Worm (Caenorhabditis elegans): ENCODE results near the gene B0361.9.

Gene B0361.9

DNA sequence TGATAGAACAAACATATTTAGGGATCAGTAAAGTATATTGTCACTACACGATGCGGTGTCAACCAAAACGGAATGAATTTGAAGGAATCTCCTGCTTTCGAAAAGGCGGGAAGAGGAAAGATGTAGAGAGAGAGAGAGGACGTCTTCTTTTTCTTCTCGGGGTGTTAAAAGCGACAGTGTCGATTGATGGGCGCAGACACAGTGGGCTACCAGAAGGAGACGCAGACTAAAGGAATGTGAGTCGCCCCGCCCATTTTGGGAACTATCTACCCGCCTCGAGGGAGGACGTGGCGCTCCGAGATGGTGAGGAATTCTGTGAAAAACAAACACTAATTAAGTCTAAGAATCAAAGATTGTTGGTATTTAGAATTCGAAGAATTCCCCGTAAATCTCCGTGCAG, at the start of gene B0361.9, which contains the start of gene B0361.14:
B0361.9 (minus strand) TSS at position 166 of the 400 bp plus-strand sequence.
B0361.14 (minus strand) TSS at position 66 of the 400 bp plus-strand sequence.
- TF ChIP-seq ama-1 (optimal IDR thresholded peaks at IDR 0.05) (no peak), nhr-25 (tag; optimal IDR thresholded peaks at IDR 0.05) (peak; percentile 48), nhr-23 (tag; optimal IDR thresholded peaks at IDR 0.05) (peak; percentile 41)

DNA sequence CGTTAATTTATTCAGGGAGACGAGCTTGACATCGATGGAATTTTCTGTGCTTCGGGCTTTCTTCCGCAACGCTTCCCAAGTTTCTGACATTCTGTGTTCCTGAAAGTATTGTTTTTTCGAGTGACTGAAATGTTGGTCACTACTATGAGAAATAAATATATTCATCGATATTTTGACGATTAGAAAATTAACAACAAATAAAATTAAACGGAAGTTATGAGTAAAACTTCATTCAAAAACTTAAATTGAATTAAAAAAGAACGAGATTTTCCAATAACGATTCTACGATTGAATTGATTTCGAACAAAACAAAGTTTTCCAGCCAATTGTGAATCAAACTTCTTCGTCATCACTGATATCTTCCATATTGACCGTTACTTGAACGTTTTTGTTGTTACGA, 49.6 kb upstream of the B0361.9 start, which contains the start of gene gos-28:
gos-28 (minus strand) TSS at position 101 of the 400 bp plus-strand sequence.
- no peak for TF ChIP-seq nhr-11 (tag; optimal IDR thresholded peaks at IDR 0.05)

DNA sequence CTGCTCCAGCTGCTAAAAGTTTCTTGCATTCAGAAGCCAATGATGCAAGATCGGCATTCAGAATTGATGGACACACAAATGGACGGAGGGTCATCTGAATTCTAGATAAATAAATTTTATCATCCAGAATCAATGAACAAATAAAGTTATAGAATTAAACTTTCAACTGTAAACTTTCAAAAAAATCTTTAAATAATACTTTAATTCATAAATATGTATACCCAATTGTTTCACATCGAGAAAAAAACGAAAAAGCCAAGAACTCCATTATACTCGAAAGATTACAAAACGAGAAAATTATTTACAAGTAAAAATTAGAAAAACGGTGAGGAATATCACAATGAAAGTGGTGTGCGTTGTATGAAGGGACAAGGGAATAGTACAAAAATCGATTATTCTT, 47.6 kb upstream of the B0361.9 start, which contains the start of gene F08F8.7:
F08F8.7 (minus strand) TSS at position 101 of the 400 bp plus-strand sequence.
- no peak for TF ChIP-seq elt-1 (tag; optimal IDR thresholded peaks at IDR 0.05)
- no peak for TF ChIP-seq ceh-82 (tag; optimal IDR thresholded peaks at IDR 0.05)
- TF ChIP-seq ama-1 (optimal IDR thresholded peaks at IDR 0.05) = no peak
- TF ChIP-seq nhr-23 (tag; optimal IDR thresholded peaks at IDR 0.05) = no peak
- TF ChIP-seq R02D3.7 (tag; optimal IDR thresholded peaks at IDR 0.05) = no peak
- no peak for TF ChIP-seq egl-5 (tag; optimal IDR thresholded peaks at IDR 0.05)
- no peak for TF ChIP-seq lin-39 (tag; optimal IDR thresholded peaks at IDR 0.05)
- TF ChIP-seq lin-15B (tag; optimal IDR thresholded peaks at IDR 0.05) = no peak
- no peak for TF ChIP-seq snpc-4 (tag; optimal IDR thresholded peaks at IDR 0.05)
- TF ChIP-seq nhr-25 (tag; optimal IDR thresholded peaks at IDR 0.05) = no peak
- no peak for TF ChIP-seq jun-1 (tag; optimal IDR thresholded peaks at IDR 0.05)
- TF ChIP-seq egl-27 (tag; optimal IDR thresholded peaks at IDR 0.05) = no peak
- TF ChIP-seq ceh-28 (tag; optimal IDR thresholded peaks at IDR 0.05) = no peak

DNA sequence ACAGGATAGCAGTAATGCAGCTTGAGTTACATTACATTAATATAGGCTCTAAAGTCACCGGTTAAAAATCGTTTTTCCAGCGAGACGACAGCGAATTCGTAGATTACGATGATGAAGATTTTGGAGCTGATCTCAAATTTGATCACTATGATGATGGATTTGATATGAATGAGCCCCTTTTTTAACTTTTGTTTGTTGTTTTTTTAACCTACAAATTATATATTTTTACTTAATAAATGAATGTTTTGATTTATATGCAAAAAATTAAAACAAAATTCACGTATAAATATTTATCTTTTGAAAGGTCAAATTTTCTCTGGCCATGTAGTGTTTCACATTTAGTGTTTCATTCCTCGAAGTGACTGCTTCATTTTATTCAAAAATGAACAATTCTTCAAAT, 44.0 kb upstream of the B0361.9 start, which contains the start of gene F08F8.6:
F08F8.6 (plus strand) TSS at position 301 of the 400 bp plus-strand sequence.
- TF ChIP-seq snpc-4 (tag; optimal IDR thresholded peaks at IDR 0.05) (no peak), nhr-12 (tag; optimal IDR thresholded peaks at IDR 0.05) (no peak), fkh-2 (tag; optimal IDR thresholded peaks at IDR 0.05) (no peak), nhr-11 (tag; optimal IDR thresholded peaks at IDR 0.05) (no peak), ztf-4 (tag; optimal IDR thresholded peaks at IDR 0.05) (no peak), fos-1 (tag; optimal IDR thresholded peaks at IDR 0.05) (no peak), R02D3.7 (tag; optimal IDR thresholded peaks at IDR 0.05) (no peak), egl-27 (tag; optimal IDR thresholded peaks at IDR 0.05) (no peak), skn-1 (tag; optimal IDR thresholded peaks at IDR 0.05) (no peak), ceh-16 (tag; optimal IDR thresholded peaks at IDR 0.05) (no peak), hmg-11 (tag; optimal IDR thresholded peaks at IDR 0.05) (no peak), elt-1 (tag; optimal IDR thresholded peaks at IDR 0.05) (no peak), nhr-237 (tag; optimal IDR thresholded peaks at IDR 0.05) (no peak), mdl-1 (tag; optimal IDR thresholded peaks at IDR 0.05) (no peak), ztf-11 (tag; optimal IDR thresholded peaks at IDR 0.05) (no peak), nhr-77 (tag; optimal IDR thresholded peaks at IDR 0.05) (no peak), eor-1 (tag; optimal IDR thresholded peaks at IDR 0.05) (no peak), ceh-28 (tag; optimal IDR thresholded peaks at IDR 0.05) (no peak)

DNA sequence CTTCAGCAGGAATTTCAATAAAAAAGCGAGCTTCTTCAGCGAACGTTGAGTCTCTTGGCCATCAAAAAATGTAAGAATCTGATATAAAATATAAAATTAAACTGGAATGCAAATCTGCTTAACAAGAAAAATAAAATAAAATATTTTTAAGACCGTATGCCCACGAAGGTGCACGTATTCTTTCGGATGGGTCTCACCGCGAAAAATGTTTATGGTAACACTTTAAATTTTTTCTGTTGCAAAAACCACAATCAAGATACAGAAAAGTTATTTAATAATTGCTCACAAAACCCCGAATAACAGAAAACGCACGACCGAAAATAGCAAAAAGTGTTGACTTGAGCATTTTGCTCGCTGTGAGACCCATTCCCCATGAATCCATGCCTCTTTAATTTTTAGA, 39.7 kb upstream of the B0361.9 start:
- no peak for TF ChIP-seq nhr-11 (tag; optimal IDR thresholded peaks at IDR 0.05)
- no peak for TF ChIP-seq lin-39 (tag; optimal IDR thresholded peaks at IDR 0.05)
- TF ChIP-seq ceh-16 (tag; optimal IDR thresholded peaks at IDR 0.05) = no peak
- TF ChIP-seq hmg-11 (tag; optimal IDR thresholded peaks at IDR 0.05) = no peak
- no peak for TF ChIP-seq sea-2 (GFP tag; optimal IDR thresholded peaks at IDR 0.05)
- no peak for TF ChIP-seq nhr-12 (tag; optimal IDR thresholded peaks at IDR 0.05)
- no peak for TF ChIP-seq ztf-11 (tag; optimal IDR thresholded peaks at IDR 0.05)
- TF ChIP-seq ZK546.5 (tag; optimal IDR thresholded peaks at IDR 0.05) = no peak
- no peak for TF ChIP-seq nhr-25 (tag; optimal IDR thresholded peaks at IDR 0.05)
- no peak for TF ChIP-seq snpc-4 (tag; optimal IDR thresholded peaks at IDR 0.05)
- TF ChIP-seq nfya-1 (tag; optimal IDR thresholded peaks at IDR 0.05; ENCODE audit: insufficient read depth) = no peak
- no peak for TF ChIP-seq nhr-28 (tag; optimal IDR thresholded peaks at IDR 0.05)
- TF ChIP-seq nhr-77 (tag; optimal IDR thresholded peaks at IDR 0.05) = no peak
- no peak for TF ChIP-seq elt-3 (tag; optimal IDR thresholded peaks at IDR 0.05)

DNA sequence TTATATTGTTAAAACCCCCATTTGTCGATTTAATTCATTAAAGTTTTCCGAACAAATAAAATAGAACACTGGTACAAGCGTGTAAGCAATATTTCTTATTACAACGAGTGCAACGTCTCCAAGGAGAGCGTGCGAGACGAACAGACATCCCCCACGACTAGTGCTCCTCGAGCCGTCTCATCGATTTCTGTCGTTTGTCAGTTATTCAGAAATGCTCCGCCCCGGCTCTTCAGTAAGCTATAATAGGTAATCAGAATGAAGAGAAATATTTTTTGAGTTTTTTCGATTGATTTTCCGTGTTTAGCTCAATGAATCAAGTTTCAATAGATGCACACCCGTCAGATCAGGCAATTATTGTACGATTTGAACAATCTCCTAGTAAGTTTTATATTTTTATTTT, 39.3 kb upstream of the B0361.9 start, which contains the start of gene kap-1:
kap-1 (plus strand) TSS at position 143 of the 400 bp plus-strand sequence.
- TF ChIP-seq nhr-43 (tag; optimal IDR thresholded peaks at IDR 0.05; ENCODE audit: poor library complexity, severe bottlenecking) (peak; percentile 40), nhr-77 (tag; optimal IDR thresholded peaks at IDR 0.05) (no peak), jun-1 (tag; optimal IDR thresholded peaks at IDR 0.05) (no peak), lin-15B (tag; optimal IDR thresholded peaks at IDR 0.05) (no peak), nhr-237 (tag; optimal IDR thresholded peaks at IDR 0.05) (no peak), fkh-10 (GFP tag; optimal IDR thresholded peaks at IDR 0.05) (no peak), mdl-1 (tag; optimal IDR thresholded peaks at IDR 0.05) (no peak), ceh-28 (tag; optimal IDR thresholded peaks at IDR 0.05) (no peak), nhr-11 (tag; optimal IDR thresholded peaks at IDR 0.05) (no peak), lsy-12 (tag; optimal IDR thresholded peaks at IDR 0.05) (peak; percentile 56), nfya-1 (tag; optimal IDR thresholded peaks at IDR 0.05; ENCODE audit: insufficient read depth) (peak; percentile 33), nhr-12 (tag; optimal IDR thresholded peaks at IDR 0.05) (no peak), elt-3 (tag; optimal IDR thresholded peaks at IDR 0.05) (no peak), ceh-82 (tag; optimal IDR thresholded peaks at IDR 0.05) (no peak), pqm-1 (tag; optimal IDR thresholded peaks at IDR 0.05) (no peak), elt-2 (tag; optimal IDR thresholded peaks at IDR 0.05) (peak; percentile 11), hmg-11 (tag; optimal IDR thresholded peaks at IDR 0.05) (peak; percentile 7), ceh-16 (tag; optimal IDR thresholded peaks at IDR 0.05) (no peak), elt-1 (tag; optimal IDR thresholded peaks at IDR 0.05) (no peak), nhr-76 (tag; optimal IDR thresholded peaks at IDR 0.05) (no peak), egl-27 (tag; optimal IDR thresholded peaks at IDR 0.05) (no peak), sea-2 (GFP tag; optimal IDR thresholded peaks at IDR 0.05) (no peak), ama-1 (optimal IDR thresholded peaks at IDR 0.05) (peak; percentile 90)
